Fruit fly (Drosophila melanogaster): Measurements from ENCODE around the gene CG32295.
A peak's percentile ranks its signal among the peaks of the same experiment; 100 is the strongest.

DNA sequence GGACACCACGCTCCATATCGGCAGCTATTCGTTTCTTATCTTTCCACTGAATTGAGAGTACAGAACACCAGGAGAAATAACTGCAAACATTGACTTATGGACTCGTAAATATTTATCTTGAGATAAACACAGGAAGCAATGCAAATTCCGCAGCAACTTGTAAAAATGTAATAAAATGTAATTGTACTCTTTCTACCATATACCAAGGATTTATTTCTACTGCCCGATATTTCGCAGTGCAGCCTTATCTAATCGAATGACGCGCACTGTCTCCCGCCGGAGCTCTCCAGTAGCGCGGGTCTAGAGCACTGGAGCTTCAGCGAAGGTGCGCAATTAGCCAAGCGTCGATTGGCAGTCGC is 32.6 kb downstream of the CG32295 start:
- peak; percentile 65 for TF ChIP-seq rn (GFP tag; IDR thresholded peaks at IDR 0.05)
- TF ChIP-seq CG8159 (tag; optimal IDR thresholded peaks at IDR 0.05) = peak; percentile 92
- peak; percentile 67 for TF ChIP-seq CG34367 (tag; optimal IDR thresholded peaks at IDR 0.05)
- no peak for TF ChIP-seq D1 (tag; optimal IDR thresholded peaks at IDR 0.05)
